Worm (Caenorhabditis elegans) whole organism, L1 larva: ENCODE data around the gene srh-218.

Experiments
- lsy-2 ChIP-seq, 2 experiments: fragments of 150-350 bp; optimal IDR thresholded peaks; 2 replicates each; lab custom pipeline; 2014; ENCODE audit warnings: missing biosample characterization in 2 of 2, missing genetic modification characterization in 2 of 2
- mef-2 ChIP-seq: fragments of 150-350 bp; optimal IDR thresholded peaks from 2 replicates; lab custom pipeline; 2014; ENCODE audit warnings: missing biosample characterization, missing genetic modification characterization

DNA sequence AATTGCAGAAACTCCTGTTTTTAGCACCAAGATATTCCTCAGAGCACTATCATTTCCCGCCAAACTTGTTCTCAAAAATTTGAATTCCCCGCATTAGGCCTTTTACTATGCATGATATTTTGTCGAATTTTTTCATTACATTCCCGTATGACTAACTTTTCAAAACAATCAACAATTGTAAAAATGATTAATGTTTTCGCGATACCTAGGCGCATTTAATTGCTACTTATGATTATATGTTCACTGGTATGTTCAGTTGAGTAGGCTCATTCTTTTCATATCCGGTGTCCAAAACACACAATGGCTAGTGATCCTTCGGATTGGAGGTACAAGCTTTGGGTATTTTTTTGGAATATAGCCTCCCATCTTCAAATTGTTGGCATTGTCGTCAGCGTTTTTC, 6.0 kb upstream of the srh-218 start, which contains the start of gene srw-21:
- TF ChIP-seq mef-2 (tag; lab: Kevin White, UChicago) (no peak), lsy-2 (tag; optimal IDR thresholded peaks at IDR 0.05; lab: Kevin White, UChicago) (no peak)
